Fruit fly (Drosophila melanogaster) S2 (cell line): ENCODE data around the gene CG32806.

Experiments
- CG8478 ChIP-seq: fragments of >200 bp; optimal IDR thresholded peaks from 2 replicates; lab custom pipeline; 2018
- CTCF ChIP-seq, 2 experiments: fragments of >200 bp; optimal IDR thresholded peaks; 2 replicates each; lab custom pipeline; 2018

DNA sequence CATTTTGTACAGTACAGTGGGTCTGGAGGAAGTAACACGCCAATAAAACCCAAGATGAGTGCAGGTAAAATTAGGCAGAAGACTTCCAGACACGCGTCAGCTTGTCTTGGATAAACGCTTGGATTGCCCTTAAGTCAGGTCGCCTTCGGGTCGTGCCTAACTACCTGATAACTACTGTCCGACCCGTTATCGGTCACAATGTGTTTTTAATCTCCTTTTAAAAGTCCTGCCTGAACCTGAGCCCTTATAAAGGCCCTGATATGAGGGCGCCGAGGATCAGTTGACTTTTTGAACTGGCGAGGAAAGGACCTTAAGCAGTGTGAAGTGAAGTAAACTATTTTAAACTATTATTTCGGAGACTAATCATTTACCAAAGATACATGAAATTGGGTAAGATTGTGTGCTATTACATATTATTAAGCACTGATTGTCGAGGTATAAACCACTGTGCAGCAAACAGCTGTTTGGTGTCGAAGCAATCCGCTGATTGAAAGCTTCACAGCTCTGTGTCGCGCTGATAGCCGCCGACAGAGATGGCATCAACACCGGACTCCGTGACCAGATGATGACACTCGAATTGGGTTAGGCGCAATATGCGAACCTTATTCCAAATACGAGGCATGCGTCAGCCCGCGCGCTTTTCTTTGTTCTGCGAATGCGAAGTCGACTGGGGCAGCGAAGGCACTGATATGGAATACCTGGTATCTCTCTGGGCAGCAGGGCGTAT, 34.7 kb downstream of the CG32806 start:
- no peak for TF ChIP-seq CG8478 (lab: Kevin White, UChicago)
- TF ChIP-seq CTCF (optimal IDR thresholded peaks at IDR 0.05; lab: Kevin White, UChicago): no peak
